Worm (Caenorhabditis elegans): ENCODE measurements around the gene asb-1.

DNA sequence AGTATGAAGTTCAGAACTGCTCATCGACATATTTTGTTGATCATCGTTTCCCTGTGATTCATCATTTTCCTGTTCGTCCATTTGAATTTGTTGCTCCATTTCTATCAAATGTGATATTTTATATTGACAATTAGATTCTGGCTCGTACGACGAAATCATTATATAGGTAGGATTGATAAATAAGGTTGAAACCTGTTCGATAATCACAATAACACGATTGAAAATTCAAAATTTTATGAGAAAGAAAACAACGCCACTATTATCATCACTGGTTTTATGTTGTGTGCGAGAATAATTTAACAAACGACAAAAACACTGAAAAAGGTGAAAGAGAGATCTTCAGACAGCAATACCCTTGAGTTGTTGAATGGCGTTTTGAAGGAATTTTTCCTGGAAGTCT is 1.3 kb downstream of the asb-1 start, which contains the start of gene apc-11:
- TF ChIP-seq ama-1 (optimal IDR thresholded peaks at IDR 0.05) (no peak), Y22D7AL.16 (tag; optimal IDR thresholded peaks at IDR 0.05) (no peak), pat-9 (tag; optimal IDR thresholded peaks at IDR 0.05) (no peak), fkh-6 (tag; optimal IDR thresholded peaks at IDR 0.05) (no peak), odd-2 (tag; optimal IDR thresholded peaks at IDR 0.05) (no peak), pag-3 (tag; optimal IDR thresholded peaks at IDR 0.05; ENCODE audit: borderline replicate concordance) (no peak), pqm-1 (tag; optimal IDR thresholded peaks at IDR 0.05) (no peak), nhr-11 (tag; optimal IDR thresholded peaks at IDR 0.05) (no peak), ceh-9 (tag; optimal IDR thresholded peaks at IDR 0.05) (no peak), pha-4 (tag; optimal IDR thresholded peaks at IDR 0.05) (no peak), nfya-1 (tag; optimal IDR thresholded peaks at IDR 0.05) (no peak), tbx-7 (tag; optimal IDR thresholded peaks at IDR 0.05) (no peak), C38D4.7 (GFP tag; optimal IDR thresholded peaks at IDR 0.05) (no peak)

All from whole organism, late embryonic.